Fruit fly (Drosophila melanogaster) whole organism, embryonic: ENCODE measurements around the gene ric8a.

Experiments
- Abd-B ChIP-seq: fragments of 200-800 bp; sonication (Bioruptor generic); optimal IDR thresholded peaks from 2 replicates; lab custom pipeline; 2018; ENCODE audit warnings: missing biosample characterization, mild to moderate bottlenecking, missing genetic modification characterization, moderate library complexity
- Asciz ChIP-seq: fragments of 200-800 bp; sonication (Bioruptor generic); optimal IDR thresholded peaks from 2 replicates; lab custom pipeline; 2017; ENCODE audit warnings: missing biosample characterization, mild to moderate bottlenecking, missing genetic modification characterization, missing genetic modification reagents
- CG1024 ChIP-seq: fragments of 200-800 bp; sonication (Bioruptor generic); IDR thresholded peaks from 2 replicates; pipeline ENCODE4 v1.3.6; 2022; ENCODE audit warnings: missing biosample characterization, missing genetic modification characterization
- CG10979 ChIP-seq: fragments of 200-800 bp; sonication (Bioruptor generic); optimal IDR thresholded peaks from 2 replicates; lab custom pipeline; 2018; ENCODE audit warnings: missing biosample characterization, mild to moderate bottlenecking, missing genetic modification characterization, moderate library complexity
- CG11247 ChIP-seq: fragments of 200-800 bp; sonication (Bioruptor generic); IDR thresholded peaks from 2 replicates; pipeline ENCODE4 v1.3.6; 2022; ENCODE audit warnings: missing biosample characterization, missing genetic modification characterization
- CG12659 ChIP-seq: fragments of 200-800 bp; sonication (Bioruptor generic); optimal IDR thresholded peaks from 3 replicates; lab custom pipeline; 2017; ENCODE audit warnings: mild to moderate bottlenecking, missing biosample characterization, missing genetic modification reagents, missing genetic modification characterization
- CG13894 ChIP-seq: fragments of 200-800 bp; sonication (Bioruptor generic); optimal IDR thresholded peaks from 3 replicates; lab custom pipeline; 2018; ENCODE audit warnings: missing biosample characterization, mild to moderate bottlenecking, missing genetic modification characterization, moderate library complexity
- CG14014 ChIP-seq: fragments of 200-800 bp; sonication (Bioruptor generic); IDR thresholded peaks from 2 replicates; pipeline ENCODE4 v1.3.6; 2022; ENCODE audit warnings: missing biosample characterization, missing genetic modification characterization
- CG15601 ChIP-seq: fragments of 200-800 bp; sonication (Bioruptor generic); optimal IDR thresholded peaks from 3 replicates; lab custom pipeline; 2019; ENCODE audit warnings: missing biosample characterization, mild to moderate bottlenecking, missing genetic modification characterization, moderate library complexity
- CG17385 ChIP-seq: fragments of 200-800 bp; sonication (Bioruptor generic); optimal IDR thresholded peaks from 3 replicates; lab custom pipeline; 2018; ENCODE audit warnings: missing biosample characterization, mild to moderate bottlenecking, missing genetic modification characterization
- CG17829 ChIP-seq: fragments of 200-800 bp; optimal IDR thresholded peaks from 2 replicates; lab custom pipeline; 2019; ENCODE audit warnings: missing biosample characterization, mild to moderate bottlenecking, missing genetic modification characterization, moderate library complexity
- CG31388 ChIP-seq: fragments of 200-800 bp; sonication (Bioruptor generic); optimal IDR thresholded peaks from 2 replicates; lab custom pipeline; 2016; ENCODE audit warnings: missing biosample characterization, missing genetic modification characterization
- CG3281 ChIP-seq: fragments of 200-800 bp; sonication (Bioruptor generic); optimal IDR thresholded peaks from 3 replicates; lab custom pipeline; 2017; ENCODE audit warnings: missing biosample characterization, mild to moderate bottlenecking, missing genetic modification characterization
- CG4282 ChIP-seq: fragments of 200-800 bp; sonication (Bioruptor generic); optimal IDR thresholded peaks from 2 replicates; lab custom pipeline; 2016; ENCODE audit warnings: missing biosample characterization, missing genetic modification characterization
- CG6254 ChIP-seq: fragments of 200-800 bp; sonication (Bioruptor generic); optimal IDR thresholded peaks from 3 replicates; lab custom pipeline; 2017; ENCODE audit warnings: mild to moderate bottlenecking, missing biosample characterization, missing genetic modification reagents, missing genetic modification characterization
- CG8924 ChIP-seq: fragments of 200-800 bp; optimal IDR thresholded peaks from 3 replicates; lab custom pipeline; 2019; ENCODE audit warnings: missing biosample characterization, mild to moderate bottlenecking, missing genetic modification characterization, moderate library complexity
- Dbx ChIP-seq: fragments of 200-800 bp; sonication (Bioruptor generic); IDR thresholded peaks from 3 replicates; pipeline ENCODE4 v1.3.6; 2022; ENCODE audit warnings: missing biosample characterization, missing genetic modification characterization
- Dip3 ChIP-seq: fragments of 200-800 bp; sonication (Bioruptor generic); optimal IDR thresholded peaks from 3 replicates; lab custom pipeline; 2016; ENCODE audit warnings: missing biosample characterization, missing genetic modification characterization
- HHEX ChIP-seq: fragments of 200-800 bp; sonication (Bioruptor generic); optimal IDR thresholded peaks from 3 replicates; lab custom pipeline; 2017; ENCODE audit warnings: missing biosample characterization, mild to moderate bottlenecking, missing genetic modification characterization, missing genetic modification reagents
- Hr3 ChIP-seq: fragments of 200-800 bp; sonication (Bioruptor generic); optimal IDR thresholded peaks from 3 replicates; lab custom pipeline; 2016; ENCODE audit warnings: missing biosample characterization, missing genetic modification characterization
- Lim3 ChIP-seq: fragments of 200-800 bp; sonication (Bioruptor generic); IDR thresholded peaks from 2 replicates; pipeline ENCODE4 v1.3.6; 2022; ENCODE audit warnings: missing biosample characterization, missing genetic modification characterization
- MTF-1 ChIP-seq: fragments of 200-800 bp; sonication (Bioruptor generic); optimal IDR thresholded peaks from 2 replicates; lab custom pipeline; 2018; ENCODE audit warnings: missing biosample characterization, mild to moderate bottlenecking, missing genetic modification characterization, borderline replicate concordance
- NC2β ChIP-seq: fragments of 200-800 bp; sonication (Bioruptor generic); optimal IDR thresholded peaks from 2 replicates; lab custom pipeline; 2016; ENCODE audit warnings: missing biosample characterization, missing genetic modification characterization
- Nf-YA ChIP-seq: fragments of 200-800 bp; sonication (Bioruptor generic); IDR thresholded peaks from 2 replicates; pipeline ENCODE4 v1.3.6; 2022; ENCODE audit warnings: missing biosample characterization, missing genetic modification characterization
- NfI ChIP-seq: fragments of 200-800 bp; sonication (Bioruptor generic); optimal IDR thresholded peaks from 3 replicates; lab custom pipeline; 2018; ENCODE audit warnings: missing biosample characterization, mild to moderate bottlenecking, missing genetic modification characterization, moderate library complexity
- Oaz ChIP-seq: fragments of 200-800 bp; sonication (Bioruptor generic); IDR thresholded peaks from 2 replicates; pipeline ENCODE4 v1.3.6; 2022; ENCODE audit warnings: missing biosample characterization, missing genetic modification characterization
- Oli ChIP-seq: fragments of 200-800 bp; sonication (Bioruptor generic); optimal IDR thresholded peaks from 2 replicates; lab custom pipeline; 2018; ENCODE audit warnings: missing biosample characterization, mild to moderate bottlenecking, missing genetic modification characterization, moderate library complexity
- Poxn ChIP-seq: fragments of 200-800 bp; sonication (Bioruptor generic); IDR thresholded peaks from 2 replicates; pipeline ENCODE4 v1.3.6; 2022; ENCODE audit warnings: missing biosample characterization, missing genetic modification characterization
- Rfx ChIP-seq: fragments of 200-800 bp; sonication (Bioruptor generic); IDR thresholded peaks from 2 replicates; pipeline ENCODE4 v1.3.6; 2022; ENCODE audit warnings: missing biosample characterization, missing genetic modification characterization
- Scr ChIP-seq: fragments of 200-800 bp; sonication (Bioruptor generic); IDR thresholded peaks from 2 replicates; pipeline ENCODE4 v1.3.6; 2022; ENCODE audit warnings: missing biosample characterization, missing genetic modification characterization; ENCODE audit not compliant: partially characterized antibody
- Side ChIP-seq: fragments of 200-800 bp; sonication (Bioruptor generic); optimal IDR thresholded peaks from 2 replicates; lab custom pipeline; 2016; ENCODE audit warnings: missing biosample characterization, missing genetic modification characterization
- al ChIP-seq: fragments of 200-800 bp; sonication (Bioruptor generic); IDR thresholded peaks from 2 replicates; pipeline ENCODE4 v1.3.6; 2022; ENCODE audit warnings: missing biosample characterization, missing genetic modification characterization
- bcd ChIP-seq: fragments of 200-800 bp; sonication (Bioruptor generic); optimal IDR thresholded peaks from 2 replicates; lab custom pipeline; 2017; ENCODE audit warnings: missing biosample characterization, mild to moderate bottlenecking, missing genetic modification characterization
- cad ChIP-seq: fragments of >200 bp; optimal IDR thresholded peaks from 2 replicates; lab custom pipeline; 2017; ENCODE audit warnings: missing biosample characterization, missing genetic modification characterization
- ci ChIP-seq: fragments of 200-800 bp; sonication (Bioruptor generic); IDR thresholded peaks from 3 replicates; pipeline ENCODE4 v1.3.6; 2022; ENCODE audit warnings: missing biosample characterization, missing genetic modification characterization
- dimm ChIP-seq: fragments of 200-800 bp; sonication (Bioruptor generic); IDR thresholded peaks from 2 replicates; pipeline ENCODE4 v1.3.6; 2022; ENCODE audit warnings: missing biosample characterization, missing genetic modification characterization
- esg ChIP-seq: fragments of 200-800 bp; sonication (Bioruptor generic); conservative IDR thresholded peaks from 2 replicates; pipeline ENCODE4 v1.3.6; 2022; ENCODE audit warnings: missing biosample characterization, missing genetic modification characterization
- fd96Cb ChIP-seq: fragments of 200-800 bp; sonication (Bioruptor generic); optimal IDR thresholded peaks from 2 replicates; lab custom pipeline; 2018; ENCODE audit warnings: missing biosample characterization, mild to moderate bottlenecking, missing genetic modification characterization, moderate library complexity
- her ChIP-seq: fragments of 200-800 bp; sonication (Bioruptor generic); optimal IDR thresholded peaks from 2 replicates; lab custom pipeline; 2016; ENCODE audit warnings: missing biosample characterization, missing genetic modification characterization
- lmd ChIP-seq: fragments of 200-800 bp; sonication (Bioruptor generic); IDR thresholded peaks from 2 replicates; pipeline ENCODE4 v1.3.6; 2022; ENCODE audit warnings: missing biosample characterization, missing genetic modification characterization
- pb ChIP-seq: fragments of 200-800 bp; sonication (Bioruptor generic); optimal IDR thresholded peaks from 3 replicates; lab custom pipeline; 2016; ENCODE audit warnings: missing biosample characterization, missing genetic modification characterization
- phol ChIP-seq: fragments of 200-800 bp; sonication (Bioruptor generic); optimal IDR thresholded peaks from 3 replicates; lab custom pipeline; 2018; ENCODE audit warnings: missing biosample characterization, mild to moderate bottlenecking, missing genetic modification characterization, moderate library complexity
- sens-2 ChIP-seq: fragments of 200-800 bp; sonication (Bioruptor generic); IDR thresholded peaks from 2 replicates; pipeline ENCODE4 v1.3.6; 2022; ENCODE audit warnings: missing biosample characterization, missing genetic modification characterization
- sisA ChIP-seq: fragments of 200-800 bp; sonication (Bioruptor generic); IDR thresholded peaks from 2 replicates; pipeline ENCODE4 v1.3.6; 2022; ENCODE audit warnings: missing biosample characterization, missing genetic modification characterization
- slou ChIP-seq: fragments of 200-800 bp; sonication (Bioruptor generic); optimal IDR thresholded peaks from 3 replicates; lab custom pipeline; 2016; ENCODE audit warnings: missing biosample characterization, missing genetic modification characterization
- tin ChIP-seq: fragments of 200-800 bp; sonication (Bioruptor generic); optimal IDR thresholded peaks from 3 replicates; lab custom pipeline; 2016; ENCODE audit warnings: missing biosample characterization, missing genetic modification characterization
- unc-4 ChIP-seq: fragments of 200-800 bp; sonication (Bioruptor generic); IDR thresholded peaks from 2 replicates; pipeline ENCODE4 v1.3.6; 2022; ENCODE audit warnings: missing biosample characterization, missing genetic modification characterization; ENCODE audit not compliant: partially characterized antibody
- usp ChIP-seq: fragments of >200 bp; optimal IDR thresholded peaks from 2 replicates; lab custom pipeline; 2017; ENCODE audit warnings: missing biosample characterization, missing genetic modification characterization
- vfl ChIP-seq: fragments of 200-800 bp; sonication (Bioruptor generic); optimal IDR thresholded peaks from 2 replicates; lab custom pipeline; 2016; ENCODE audit warnings: missing biosample characterization, missing genetic modification characterization

ric8a gene

dm6 chrX:9236485-9236884 is 19.5 kb upstream of the ric8a start, which contains the start of gene Ir8a (continued):
- TF ChIP-seq lmd (GFP tag; lab: Robert Waterston, UW) (no peak), phol (tag; lab: Kevin White, UChicago) (no peak), Lim3 (GFP tag; lab: Robert Waterston, UW) (no peak)

dm6 chrX:9243417-9243884 is 12.5 kb upstream of the ric8a start, which contains the start of the genes mxc and Larp7:
TSS of gene mxc (minus strand) at chrX:9243467.
TSS of gene Larp7 (plus strand) at chrX:9243817.
- TF ChIP-seq Oli (tag; lab: Kevin White, UChicago) (peak; percentile 44), CG17829 (tag; lab: Kevin White, UChicago) (peak; percentile 59), phol (tag; lab: Kevin White, UChicago) (peak; percentile 70), CG4282 (peak; percentile 16), CG14014 (GFP tag; lab: Robert Waterston, UW) (peak; percentile 49; the same call in 1 of the 2 replicates), dimm (GFP tag; lab: Robert Waterston, UW) (no peak), NC2β (GFP tag; lab: Kevin White, UChicago) (peak; percentile 36), CG1024 (no peak), Scr (GFP tag; lab: Robert Waterston, UW) (peak; percentile 93), ci (GFP tag; lab: Robert Waterston, UW) (0 out of 3 replicates have a peak, but pooled peaks have one; percentile 51), Asciz (no peak), MTF-1 (GFP tag; lab: Kevin White, UChicago) (no peak), pb (GFP tag; lab: Kevin White, UChicago) (peak; percentile 0), CG31388 (GFP tag; lab: Kevin White, UChicago) (no peak), usp (GFP tag; lab: Kevin White, UChicago) (no peak), fd96Cb (tag; lab: Kevin White, UChicago) (peak; percentile 3), Oaz (GFP tag; lab: Robert Waterston, UW) (no peak), Side (GFP tag; lab: Kevin White, UChicago) (peak; percentile 61), sens-2 (GFP tag; lab: Robert Waterston, UW) (no peak), HHEX (no peak), CG12659 (peak; percentile 69), vfl (GFP tag; lab: Kevin White, UChicago) (peak; percentile 47), tin (GFP tag; lab: Kevin White, UChicago) (peak; percentile 63), slou (GFP tag; lab: Kevin White, UChicago) (no peak), Abd-B (GFP tag; lab: Kevin White, UChicago) (peak; percentile 66), CG15601 (tag; lab: Kevin White, UChicago) (no peak), al (GFP tag; lab: Robert Waterston, UW) (peak; percentile 44), esg (peak; percentile 40; the same call in 1 of the 2 replicates), Hr3 (peak; percentile 67), CG10979 (tag; lab: Kevin White, UChicago) (peak; percentile 27), Nf-YA (GFP tag; lab: Robert Waterston, UW) (no peak), Poxn (no peak), her (GFP tag; lab: Kevin White, UChicago) (peak; percentile 48), Rfx (GFP tag; lab: Robert Waterston, UW) (peak; percentile 64), bcd (GFP tag; lab: Kevin White, UChicago) (peak; percentile 49), CG17385 (GFP tag; lab: Kevin White, UChicago) (peak; percentile 27), Dbx (GFP tag; lab: Robert Waterston, UW) (peak; percentile 58; the same call in 1 of the 3 replicates), CG3281 (GFP tag; lab: Kevin White, UChicago) (no peak), CG6254 (GFP tag; lab: Kevin White, UChicago) (no peak), CG11247 (GFP tag; lab: Robert Waterston, UW) (0 out of 2 replicates have a peak, but pooled peaks have one; percentile 20), unc-4 (peak; percentile 92), CG13894 (tag; lab: Kevin White, UChicago) (no peak), sisA (GFP tag; lab: Robert Waterston, UW) (peak; percentile 66), CG8924 (tag; lab: Kevin White, UChicago) (peak; percentile 53), NfI (GFP tag; lab: Kevin White, UChicago) (peak; percentile 60), Dip3 (GFP tag; lab: Kevin White, UChicago) (peak; percentile 68), cad (no peak)
